Fruit fly (Drosophila melanogaster): Measurements from ENCODE around the gene amd.

DNA sequence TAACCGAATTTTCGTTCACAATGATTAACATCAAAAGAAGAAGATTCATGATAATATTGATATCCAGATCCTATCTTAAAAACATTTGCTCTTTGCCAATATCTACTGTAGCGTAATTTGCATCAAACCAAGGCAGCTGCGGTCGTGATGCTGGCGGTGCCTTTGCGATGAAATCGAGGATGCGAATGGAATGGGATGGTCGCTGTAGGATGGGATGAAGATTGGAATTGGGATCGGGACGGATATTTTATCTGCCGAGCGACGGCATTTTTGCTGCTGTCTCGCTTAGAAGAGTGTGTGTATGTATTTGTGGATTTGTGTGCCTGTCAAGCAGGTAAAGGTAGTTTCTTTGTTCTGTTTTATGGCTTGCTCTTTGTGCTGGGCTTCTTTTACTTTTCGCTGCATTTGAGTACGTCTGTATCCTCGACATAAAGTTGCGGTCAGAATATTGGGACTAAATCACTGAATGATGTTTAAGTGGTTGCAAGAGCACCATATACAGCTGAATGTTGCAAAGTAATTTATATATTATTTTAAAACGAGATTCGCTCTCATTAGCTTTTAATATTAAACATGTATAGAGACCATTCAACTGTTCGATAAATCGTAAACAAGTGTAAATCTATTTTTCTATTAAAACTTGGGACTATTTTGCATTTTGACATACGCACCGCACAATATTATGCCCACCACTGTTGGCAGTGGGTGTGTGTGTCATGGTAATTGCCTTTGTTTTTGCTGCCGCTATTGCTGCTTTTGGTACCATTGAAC is 52.6 kb downstream of the amd start:
- no peak for TF ChIP-seq Vsx2 (GFP tag; optimal IDR thresholded peaks at IDR 0.05; ENCODE audit: partially characterized antibody)
- no peak for TF ChIP-seq jim (GFP tag; optimal IDR thresholded peaks at IDR 0.05)
- peak; percentile 41 for TF ChIP-seq br (GFP tag; optimal IDR thresholded peaks at IDR 0.05)
- peak; percentile 2 for TF ChIP-seq dmrt93B (GFP tag; optimal IDR thresholded peaks at IDR 0.05)
- peak; percentile 20 for TF ChIP-seq woc (GFP tag; optimal IDR thresholded peaks at IDR 0.05)
- no peak for TF ChIP-seq N (GFP tag; optimal IDR thresholded peaks at IDR 0.05)
- TF ChIP-seq psq (GFP tag; optimal IDR thresholded peaks at IDR 0.05) = peak; percentile 86
- peak; percentile 58 for TF ChIP-seq h (GFP tag; optimal IDR thresholded peaks at IDR 0.05)
- TF ChIP-seq pan (optimal IDR thresholded peaks at IDR 0.05) = no peak
- TF ChIP-seq Dfd (GFP tag; optimal IDR thresholded peaks at IDR 0.05) = no peak
- TF ChIP-seq CrebA (GFP tag; optimal IDR thresholded peaks at IDR 0.05; ENCODE audit: borderline replicate concordance) = no peak
